Worm (Caenorhabditis elegans) whole organism, early embryonic: ENCODE measurements around the gene nhr-264.

Experiments used
- B0310.2 ChIP-seq: sonication (generic microtip); optimal IDR thresholded peaks from 2 replicates; lab custom pipeline; 2016; ENCODE audit warnings: mild to moderate bottlenecking, missing genetic modification characterization, missing compliant biosample characterization
- ets-7 ChIP-seq: sonication (generic microtip); optimal IDR thresholded peaks from 2 replicates; lab custom pipeline; 2016; ENCODE audit warnings: missing genotype, missing genetic modification characterization, missing compliant biosample characterization

DNA sequence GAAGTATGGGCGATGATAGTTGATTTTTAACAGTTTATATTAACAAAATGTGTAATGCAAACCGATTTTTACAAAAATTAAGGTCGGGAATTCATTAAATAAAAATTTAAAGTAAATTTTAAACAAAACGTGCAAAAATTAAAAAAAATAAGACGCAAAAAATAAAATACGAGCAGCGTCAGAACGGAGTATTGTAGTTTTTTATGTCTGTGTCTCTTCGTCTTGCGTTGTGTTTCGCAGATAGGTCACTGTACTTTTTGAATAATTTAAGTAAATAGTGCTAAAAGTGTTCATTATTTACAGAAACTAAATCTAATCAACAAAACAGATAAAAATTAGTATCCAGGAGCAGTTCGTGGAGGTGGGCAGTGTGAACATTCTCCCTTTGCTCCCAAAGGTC, 33.4 kb downstream of the nhr-264 start:
- TF ChIP-seq ets-7 (tag; lab: Kevin White, UChicago) = no peak
- no peak for TF ChIP-seq B0310.2
